Fruit fly (Drosophila melanogaster) Kc167 (cell line): ENCODE measurements around the gene Set2.

ENCODE experiments used
- h ChIP-seq: fragments of >200 bp; optimal IDR thresholded peaks from 3 replicates; lab custom pipeline; 2018; ENCODE audit warnings: missing external identifiers
- ttk ChIP-seq: sonication (Bioruptor generic); optimal IDR thresholded peaks from 2 replicates; lab custom pipeline; 2017; ENCODE audit warnings: missing external identifiers

- TF ChIP-seq h (lab: Kevin White, UChicago): no peak
- TF ChIP-seq ttk (lab: Kevin White, UChicago): no peak
Measured at dm6 chrX:13392041-13392353, 21.0 kb upstream of the Set2 start.
